Fruit fly (Drosophila melanogaster) whole organism, adult: ENCODE measurements around the gene amos.

ENCODE experiments used
- CG11617 ChIP-seq: fragments of 200-800 bp; sonication (Bioruptor generic); optimal IDR thresholded peaks from 2 replicates; lab custom pipeline; 2017; ENCODE audit warnings: mild to moderate bottlenecking, missing biosample characterization, missing genetic modification reagents, missing genetic modification characterization
- CG12768 ChIP-seq: fragments of 200-800 bp; sonication (Bioruptor generic); optimal IDR thresholded peaks from 2 replicates; lab custom pipeline; 2017; ENCODE audit warnings: missing biosample characterization, missing genetic modification characterization, mild to moderate bottlenecking, moderate library complexity, missing genetic modification reagents
- CG14711 ChIP-seq: fragments of 200-800 bp; sonication (Bioruptor generic); optimal IDR thresholded peaks from 2 replicates; lab custom pipeline; 2018; ENCODE audit warnings: missing biosample characterization, mild to moderate bottlenecking, missing genetic modification characterization, moderate library complexity
- CG1620 ChIP-seq: fragments of 200-800 bp; sonication (Bioruptor generic); optimal IDR thresholded peaks from 2 replicates; lab custom pipeline; 2016; ENCODE audit warnings: missing biosample characterization, missing genetic modification characterization
- CG33017 ChIP-seq: fragments of 200-800 bp; sonication (Bioruptor generic); optimal IDR thresholded peaks from 2 replicates; lab custom pipeline; 2018; ENCODE audit warnings: missing biosample characterization, mild to moderate bottlenecking, missing genetic modification characterization, moderate library complexity
- CG5204 ChIP-seq: fragments of 200-800 bp; sonication (Bioruptor generic); optimal IDR thresholded peaks from 2 replicates; lab custom pipeline; 2016; ENCODE audit warnings: missing biosample characterization, missing genetic modification characterization
- CG7045 ChIP-seq: fragments of 200-800 bp; sonication (Bioruptor generic); optimal IDR thresholded peaks from 2 replicates; lab custom pipeline; 2017; ENCODE audit warnings: missing biosample characterization, mild to moderate bottlenecking, missing genetic modification characterization
- CG7101 ChIP-seq: fragments of 200-800 bp; sonication (Bioruptor generic); optimal IDR thresholded peaks from 2 replicates; lab custom pipeline; 2018; ENCODE audit warnings: missing biosample characterization, mild to moderate bottlenecking, missing genetic modification characterization, moderate library complexity
- Clk ChIP-seq: fragments of 200-800 bp; sonication (Bioruptor generic); optimal IDR thresholded peaks from 2 replicates; lab custom pipeline; 2017; ENCODE audit warnings: missing biosample characterization, missing genetic modification characterization
- Crg-1 ChIP-seq: fragments of 200-800 bp; sonication (Bioruptor generic); optimal IDR thresholded peaks from 2 replicates; lab custom pipeline; 2016; ENCODE audit warnings: missing biosample characterization, missing genetic modification characterization
- Hr96 ChIP-seq: fragments of 200-800 bp; sonication (Bioruptor generic); optimal IDR thresholded peaks from 2 replicates; lab custom pipeline; 2016; ENCODE audit warnings: missing biosample characterization, missing genetic modification characterization
- Mnt ChIP-seq: fragments of 200-800 bp; sonication (Bioruptor generic); optimal IDR thresholded peaks from 2 replicates; lab custom pipeline; 2016; ENCODE audit warnings: missing biosample characterization, mild to moderate bottlenecking, missing genetic modification characterization
- bab1 ChIP-seq: fragments of 200-800 bp; sonication (Bioruptor generic); optimal IDR thresholded peaks from 3 replicates; lab custom pipeline; 2019; ENCODE audit warnings: missing biosample characterization, mild to moderate bottlenecking, missing genetic modification characterization, moderate library complexity
- cic ChIP-seq: fragments of 200-800 bp; sonication (Bioruptor generic); optimal IDR thresholded peaks from 2 replicates; lab custom pipeline; 2017; ENCODE audit warnings: missing biosample characterization, mild to moderate bottlenecking, missing genetic modification characterization, moderate library complexity
- cnc ChIP-seq, 2 experiments: fragments of >200 bp; optimal IDR thresholded peaks; 2 replicates each; lab custom pipeline; 2017
- kay ChIP-seq: fragments of 200-800 bp; sonication (Bioruptor generic); peaks from one replicate; lab custom pipeline; 2016; ENCODE audit warnings: missing biosample characterization, missing genetic modification characterization, borderline replicate concordance
- ovo ChIP-seq: fragments of 200-800 bp; sonication (Bioruptor generic); optimal IDR thresholded peaks from 2 replicates; lab custom pipeline; 2016; ENCODE audit warnings: missing biosample characterization, missing genetic modification characterization
- pad ChIP-seq: fragments of 200-800 bp; sonication (Bioruptor generic); optimal IDR thresholded peaks from 3 replicates; lab custom pipeline; 2017; ENCODE audit warnings: missing biosample characterization, missing genetic modification characterization, mild to moderate bottlenecking, moderate library complexity, missing genetic modification reagents
- tj ChIP-seq: fragments of 200-800 bp; sonication (Bioruptor generic); optimal IDR thresholded peaks from 3 replicates; lab custom pipeline; 2017; ENCODE audit warnings: missing biosample characterization, mild to moderate bottlenecking, missing genetic modification characterization, moderate library complexity
- toe ChIP-seq: fragments of 200-800 bp; sonication (Bioruptor generic); optimal IDR thresholded peaks from 2 replicates; lab custom pipeline; 2016; ENCODE audit warnings: missing biosample characterization, missing genetic modification characterization

Gene amos

dm6 chr2L:18584617-18585016 is 12.1 kb downstream of the amos start:
- no peak for TF ChIP-seq CG1620 (GFP tag; lab: Kevin White, UChicago)
- no peak for TF ChIP-seq Crg-1 (GFP tag; lab: Kevin White, UChicago)
- no peak for TF ChIP-seq ovo (GFP tag; lab: Kevin White, UChicago)
- TF ChIP-seq CG7045 (GFP tag; lab: Kevin White, UChicago): no peak
- TF ChIP-seq tj (GFP tag; lab: Kevin White, UChicago): no peak

- TF ChIP-seq pad (GFP tag; lab: Kevin White, UChicago) (no peak), kay (GFP tag; lab: Kevin White, UChicago) (peak; percentile 57)
These were observed 20.5 kb downstream of the amos start for dm6 chr2L:18576250-18576649.

- TF ChIP-seq CG5204 (GFP tag; lab: Kevin White, UChicago): no peak
- no peak for TF ChIP-seq Crg-1 (GFP tag; lab: Kevin White, UChicago)
- no peak for TF ChIP-seq CG11617
- TF ChIP-seq cnc (optimal IDR thresholded peaks at IDR 0.05; lab: Kevin White, UChicago): no peak
- TF ChIP-seq toe: peak; percentile 62
- no peak for TF ChIP-seq CG14711
- TF ChIP-seq Mnt (GFP tag; lab: Kevin White, UChicago): no peak
- TF ChIP-seq Hr96 (GFP tag; lab: Kevin White, UChicago): no peak
- TF ChIP-seq CG1620 (GFP tag; lab: Kevin White, UChicago): no peak
- TF ChIP-seq ovo (GFP tag; lab: Kevin White, UChicago): no peak
- TF ChIP-seq CG7101 (tag; lab: Kevin White, UChicago): no peak
- TF ChIP-seq pad (GFP tag; lab: Kevin White, UChicago): peak; percentile 3
- no peak for TF ChIP-seq CG33017 (tag; lab: Kevin White, UChicago)
- no peak for TF ChIP-seq cic (GFP tag; lab: Kevin White, UChicago)
- TF ChIP-seq CG7045 (GFP tag; lab: Kevin White, UChicago): no peak
- no peak for TF ChIP-seq Clk (GFP tag; lab: Kevin White, UChicago)
- peak; percentile 77 for TF ChIP-seq CG12768 (GFP tag; lab: Kevin White, UChicago)
- TF ChIP-seq bab1: no peak
- peak; percentile 64 for TF ChIP-seq tj (GFP tag; lab: Kevin White, UChicago)
- TF ChIP-seq kay (GFP tag; lab: Kevin White, UChicago): no peak
These were observed 24.1 kb downstream of the amos start for dm6 chr2L:18572428-18573136.

dm6 chr2L:18571724-18572427 is 24.8 kb downstream of the amos start:
- TF ChIP-seq Mnt (GFP tag; lab: Kevin White, UChicago) (peak; percentile 52), ovo (GFP tag; lab: Kevin White, UChicago) (no peak), Clk (GFP tag; lab: Kevin White, UChicago) (no peak), Crg-1 (GFP tag; lab: Kevin White, UChicago) (no peak), tj (GFP tag; lab: Kevin White, UChicago) (peak; percentile 58), cic (GFP tag; lab: Kevin White, UChicago) (peak; percentile 47), CG5204 (GFP tag; lab: Kevin White, UChicago) (no peak), CG11617 (no peak), kay (GFP tag; lab: Kevin White, UChicago) (peak; percentile 26), cnc (optimal IDR thresholded peaks at IDR 0.05; lab: Kevin White, UChicago) (no peak), CG12768 (GFP tag; lab: Kevin White, UChicago) (no peak), CG33017 (tag; lab: Kevin White, UChicago) (no peak), Hr96 (GFP tag; lab: Kevin White, UChicago) (peak; percentile 20), bab1 (peak; percentile 26), CG1620 (GFP tag; lab: Kevin White, UChicago) (peak; percentile 39), CG7101 (tag; lab: Kevin White, UChicago) (no peak), CG7045 (GFP tag; lab: Kevin White, UChicago) (no peak), pad (GFP tag; lab: Kevin White, UChicago) (peak; percentile 91), CG14711 (no peak), toe (no peak)

- TF ChIP-seq CG7045 (GFP tag; lab: Kevin White, UChicago) (no peak), tj (GFP tag; lab: Kevin White, UChicago) (peak; percentile 51), CG14711 (no peak), Mnt (GFP tag; lab: Kevin White, UChicago) (no peak), cnc (optimal IDR thresholded peaks at IDR 0.05; lab: Kevin White, UChicago) (no peak), Hr96 (GFP tag; lab: Kevin White, UChicago) (no peak), CG1620 (GFP tag; lab: Kevin White, UChicago) (no peak), Crg-1 (GFP tag; lab: Kevin White, UChicago) (no peak)
These were observed 28.0 kb downstream of the amos start for dm6 chr2L:18568715-18569114.

- TF ChIP-seq ovo (GFP tag; lab: Kevin White, UChicago) (peak; percentile 68), CG7101 (tag; lab: Kevin White, UChicago) (peak; percentile 68), CG33017 (tag; lab: Kevin White, UChicago) (peak; percentile 28), Mnt (GFP tag; lab: Kevin White, UChicago) (peak; percentile 72), CG5204 (GFP tag; lab: Kevin White, UChicago) (peak; percentile 38), Hr96 (GFP tag; lab: Kevin White, UChicago) (peak; percentile 42), toe (peak; percentile 52), CG11617 (peak; percentile 57), cnc (optimal IDR thresholded peaks at IDR 0.05; lab: Kevin White, UChicago) (no peak), Crg-1 (GFP tag; lab: Kevin White, UChicago) (peak; percentile 86), CG1620 (GFP tag; lab: Kevin White, UChicago) (peak; percentile 50), kay (GFP tag; lab: Kevin White, UChicago) (peak; percentile 93), cic (GFP tag; lab: Kevin White, UChicago) (peak; percentile 83), pad (GFP tag; lab: Kevin White, UChicago) (peak; percentile 37), CG14711 (peak; percentile 38), CG7045 (GFP tag; lab: Kevin White, UChicago) (peak; percentile 85), bab1 (no peak), tj (GFP tag; lab: Kevin White, UChicago) (peak; percentile 22), Clk (GFP tag; lab: Kevin White, UChicago) (peak; percentile 42), CG12768 (GFP tag; lab: Kevin White, UChicago) (peak; percentile 76)
These were observed 29.2 kb downstream of the amos start for dm6 chr2L:18567563-18567962.
